Worm (Caenorhabditis elegans) whole organism, early embryonic: Measurements from ENCODE around the gene srx-9.

ENCODE experiments used
- aly-1 ChIP-seq: sonication (generic microtip); optimal IDR thresholded peaks from 2 replicates; lab custom pipeline; 2016; ENCODE audit warnings: missing genetic modification characterization, missing compliant biosample characterization
- ama-1 ChIP-seq: fragments of 150-350 bp; optimal IDR thresholded peaks from 2 replicates; lab custom pipeline; 2014
- ceh-13 ChIP-seq: fragments of 200-800 bp; sonication (Bioruptor generic); optimal IDR thresholded peaks from 2 replicates; lab custom pipeline; 2018; ENCODE audit warnings: mild to moderate bottlenecking, missing genetic modification characterization, missing compliant biosample characterization
- ceh-36 ChIP-seq: sonication (generic microtip); optimal IDR thresholded peaks from 2 replicates; lab custom pipeline; 2016; ENCODE audit warnings: missing genetic modification characterization, inconsistent platforms, missing compliant biosample characterization
- ets-7 ChIP-seq: sonication (generic microtip); optimal IDR thresholded peaks from 2 replicates; lab custom pipeline; 2016; ENCODE audit warnings: missing genotype, missing genetic modification characterization, missing compliant biosample characterization
- flt-1 ChIP-seq: fragments of 200-800 bp; sonication (Bioruptor generic); IDR thresholded peaks from 2 replicates; pipeline ENCODE4 v1.3.6; 2022; ENCODE audit warnings: missing genetic modification characterization, missing compliant biosample characterization
- hmbx-1 ChIP-seq: sonication (generic microtip); optimal IDR thresholded peaks from 2 replicates; lab custom pipeline; 2016; ENCODE audit warnings: mild to moderate bottlenecking, missing genetic modification characterization, missing compliant biosample characterization
- hmg-4 ChIP-seq: fragments of 200-800 bp; sonication (Bioruptor generic); optimal IDR thresholded peaks from 2 replicates; lab custom pipeline; 2018; ENCODE audit warnings: mild to moderate bottlenecking, missing genetic modification characterization, missing compliant biosample characterization

DNA sequence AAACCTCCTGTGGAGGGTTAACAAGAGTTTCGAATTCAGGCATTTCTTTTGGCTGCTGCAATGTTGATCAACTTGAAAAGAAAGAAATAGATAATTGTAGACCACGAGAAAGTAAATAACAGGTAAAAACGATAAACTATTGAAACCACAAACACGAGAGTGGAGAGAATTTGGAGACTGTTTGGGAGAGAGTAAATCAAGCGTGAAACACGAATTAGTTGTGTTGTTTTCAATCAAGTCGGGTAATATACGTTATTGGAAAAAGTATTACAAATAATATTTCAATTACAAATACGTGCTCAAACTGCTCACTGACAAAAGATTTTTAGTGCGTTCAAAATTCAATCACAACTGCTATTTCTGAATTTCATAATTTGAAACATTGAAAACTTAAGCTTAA, 14.3 kb downstream of the srx-9 start, which contains the start of gene C03G6.17:
- TF ChIP-seq ets-7 (tag; lab: Kevin White, UChicago) (no peak), hmbx-1 (tag; lab: Kevin White, UChicago) (no peak), flt-1 (GFP tag; lab: Robert Waterston, UW) (no peak), ama-1 (lab: Kevin White, UChicago) (no peak), hmg-4 (GFP tag; lab: Kevin White, UChicago) (no peak), ceh-13 (GFP tag; lab: Kevin White, UChicago) (no peak), ceh-36 (tag; lab: Kevin White, UChicago) (no peak), aly-1 (tag; lab: Kevin White, UChicago) (no peak)
